Fruit fly (Drosophila melanogaster): ENCODE measurements around the gene LeuRS.

LeuRS gene

DNA sequence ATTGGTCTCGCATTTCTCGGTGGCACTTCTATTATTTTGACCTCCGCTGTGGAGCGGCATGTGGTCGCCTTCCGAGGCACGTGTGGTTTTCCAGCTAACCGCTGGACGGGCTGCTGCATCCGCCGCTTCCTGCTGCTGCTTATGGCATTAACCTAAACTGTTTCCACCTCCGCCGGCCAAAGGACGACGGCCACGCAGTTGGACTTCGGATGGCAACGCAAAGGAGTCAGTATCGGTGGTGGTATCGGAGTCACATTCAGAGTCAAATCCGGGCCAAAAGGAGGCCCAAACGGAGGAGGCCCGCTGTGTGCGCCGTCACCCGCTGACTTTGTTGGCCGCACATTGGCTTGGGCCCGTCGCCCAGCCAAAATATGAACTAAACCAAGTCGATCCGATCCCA is 35.3 kb upstream of the LeuRS start (continued):
- TF ChIP-seq tll (GFP tag; optimal IDR thresholded peaks at IDR 0.05) (peak in 1 of 2 experiments; percentile 63), kah (GFP tag; optimal IDR thresholded peaks at IDR 0.05) (no peak), CG1647 (GFP tag; optimal IDR thresholded peaks at IDR 0.05) (no peak), CG3995 (GFP tag; optimal IDR thresholded peaks at IDR 0.05) (no peak), sens (GFP tag) (no peak), MBD-R2 (GFP tag; IDR thresholded peaks at IDR 0.05) (no peak), D19A (tag; optimal IDR thresholded peaks at IDR 0.05) (no peak), Opbp (GFP tag; IDR thresholded peaks at IDR 0.05; ENCODE audit: partially characterized antibody) (no peak), CG34224 (GFP tag; IDR thresholded peaks at IDR 0.05; ENCODE audit: partially characterized antibody) (no peak), CG33213 (GFP tag; optimal IDR thresholded peaks at IDR 0.05) (no peak), prd (optimal IDR thresholded peaks at IDR 0.05) (no peak), prd (GFP tag; IDR thresholded peaks at IDR 0.05) (0 out of 3 replicates have a peak, but pooled peaks have one; percentile 22), H15 (GFP tag; IDR thresholded peaks at IDR 0.05) (0 out of 3 replicates have a peak, but pooled peaks have one; percentile 10), Spps (tag; optimal IDR thresholded peaks at IDR 0.05) (no peak), CG11093 (GFP tag; IDR thresholded peaks at IDR 0.05) (no peak), ase (GFP tag; IDR thresholded peaks at IDR 0.05) (no peak), CG7786 (GFP tag; optimal IDR thresholded peaks at IDR 0.05) (no peak), Sin3A (optimal IDR thresholded peaks at IDR 0.05) (no peak), CG11456 (GFP tag; IDR thresholded peaks at IDR 0.05) (0 out of 3 replicates have a peak, but pooled peaks have one; percentile 36), ab (GFP tag; optimal IDR thresholded peaks at IDR 0.05) (no peak), Elba2 (GFP tag; optimal IDR thresholded peaks at IDR 0.05) (no peak), twi (tag; optimal IDR thresholded peaks at IDR 0.05) (peak; percentile 60), CG7556 (GFP tag; optimal IDR thresholded peaks at IDR 0.05) (no peak), ro (GFP tag; IDR thresholded peaks at IDR 0.05) (no peak), Atf3 (GFP tag; optimal IDR thresholded peaks at IDR 0.05) (no peak), Vsx1 (GFP tag; optimal IDR thresholded peaks at IDR 0.05) (no peak), CG2120 (GFP tag; optimal IDR thresholded peaks at IDR 0.05) (no peak), CG14050 (GFP tag; IDR thresholded peaks at IDR 0.05) (no peak), CG2875 (GFP tag; optimal IDR thresholded peaks at IDR 0.05) (no peak), az2 (GFP tag; optimal IDR thresholded peaks at IDR 0.05) (no peak)

dm6 chr2L:3548879-3549278 is 34.4 kb upstream of the LeuRS start:
- peak; percentile 84 for TF ChIP-seq fd102C (GFP tag; optimal IDR thresholded peaks at IDR 0.05)
- TF ChIP-seq CG30403 (GFP tag; optimal IDR thresholded peaks at IDR 0.05): no peak
- no peak for TF ChIP-seq CG11695 (GFP tag; IDR thresholded peaks at IDR 0.05)
- TF ChIP-seq exex (tag; optimal IDR thresholded peaks at IDR 0.05): no peak
- no peak for TF ChIP-seq CG31224 (GFP tag; IDR thresholded peaks at IDR 0.05)
- no peak for TF ChIP-seq danr (GFP tag; IDR thresholded peaks at IDR 0.05)
- no peak for TF ChIP-seq bigmax (GFP tag; optimal IDR thresholded peaks at IDR 0.05)
- no peak for TF ChIP-seq eyg (GFP tag; optimal IDR thresholded peaks at IDR 0.05)
- no peak for TF ChIP-seq ato (GFP tag; IDR thresholded peaks at IDR 0.05; ENCODE audit: partially characterized antibody)
- no peak for TF ChIP-seq CHES-1-like (GFP tag; optimal IDR thresholded peaks at IDR 0.05)
- no peak for TF ChIP-seq zfh2 (GFP tag; optimal IDR thresholded peaks at IDR 0.05)
- TF ChIP-seq sens-2 (GFP tag; IDR thresholded peaks at IDR 0.05): 0 out of 2 replicates have a peak, but pooled peaks have one; percentile 12
- TF ChIP-seq CG11456 (GFP tag; IDR thresholded peaks at IDR 0.05): no peak
- no peak for TF ChIP-seq hb (GFP tag; IDR thresholded peaks at IDR 0.05; ENCODE audit: partially characterized antibody)
- no peak for TF ChIP-seq CG2678 (tag; optimal IDR thresholded peaks at IDR 0.05)
- TF ChIP-seq gcm (GFP tag; optimal IDR thresholded peaks at IDR 0.05): no peak
- TF ChIP-seq cas (GFP tag; IDR thresholded peaks at IDR 0.05): no peak
- TF ChIP-seq CG13424 (tag; optimal IDR thresholded peaks at IDR 0.05): no peak
- TF ChIP-seq CG4404 (GFP tag; IDR thresholded peaks at IDR 0.05): no peak
- no peak for TF ChIP-seq CG12744 (GFP tag; optimal IDR thresholded peaks at IDR 0.05)
- no peak for TF ChIP-seq Antp (GFP tag; optimal IDR thresholded peaks at IDR 0.05)
- TF ChIP-seq odd (GFP tag; optimal IDR thresholded peaks at IDR 0.05): no peak
- TF ChIP-seq cad (GFP tag; optimal IDR thresholded peaks at IDR 0.05): peak; percentile 11
- no peak for TF ChIP-seq CG17361 (GFP tag; IDR thresholded peaks at IDR 0.05)
- TF ChIP-seq CG1832 (GFP tag; optimal IDR thresholded peaks at IDR 0.05): no peak
